Fruit fly (Drosophila melanogaster) whole organism, embryonic: ENCODE measurements around the gene CG7806.
A peak's percentile ranks its signal among the peaks of the same experiment; 100 is the strongest.

Experiments
- BEAF-32 ChIP-seq: fragments of 200-800 bp; sonication (Bioruptor generic); optimal IDR thresholded peaks from 3 replicates; lab custom pipeline; 2017; ENCODE audit warnings: missing biosample characterization, missing genetic modification characterization, mild to moderate bottlenecking, moderate library complexity, missing genetic modification reagents
- Bdp1 ChIP-seq: fragments of 200-800 bp; sonication (Bioruptor generic); optimal IDR thresholded peaks from 3 replicates; lab custom pipeline; 2016; ENCODE audit warnings: missing biosample characterization, missing genetic modification characterization
- Bgb ChIP-seq: fragments of 200-800 bp; sonication (Bioruptor generic); IDR thresholded peaks from 2 replicates; pipeline ENCODE4 v1.3.6; 2022; ENCODE audit warnings: missing biosample characterization, missing genetic modification characterization; ENCODE audit not compliant: partially characterized antibody
- CG1024 ChIP-seq: fragments of 200-800 bp; sonication (Bioruptor generic); IDR thresholded peaks from 2 replicates; pipeline ENCODE4 v1.3.6; 2022; ENCODE audit warnings: missing biosample characterization, missing genetic modification characterization
- CG10543 ChIP-seq: fragments of 200-800 bp; sonication (Bioruptor generic); optimal IDR thresholded peaks from 3 replicates; lab custom pipeline; 2017; ENCODE audit warnings: missing biosample characterization, mild to moderate bottlenecking, missing genetic modification characterization, moderate library complexity
- CG10979 ChIP-seq: fragments of 200-800 bp; sonication (Bioruptor generic); optimal IDR thresholded peaks from 2 replicates; lab custom pipeline; 2018; ENCODE audit warnings: missing biosample characterization, mild to moderate bottlenecking, missing genetic modification characterization, moderate library complexity
- CG11093 ChIP-seq: fragments of 200-800 bp; sonication (Bioruptor generic); IDR thresholded peaks from 3 replicates; pipeline ENCODE4 v1.3.6; 2022; ENCODE audit warnings: missing biosample characterization, missing genetic modification characterization
- CG11456 ChIP-seq: fragments of 200-800 bp; sonication (Bioruptor generic); IDR thresholded peaks from 3 replicates; pipeline ENCODE4 v1.3.6; 2022; ENCODE audit warnings: missing biosample characterization, missing genetic modification characterization
- CG11504 ChIP-seq: fragments of 200-800 bp; sonication (Bioruptor generic); optimal IDR thresholded peaks from 3 replicates; lab custom pipeline; 2019; ENCODE audit warnings: missing biosample characterization, mild to moderate bottlenecking, missing genetic modification characterization, moderate library complexity
- CG11696 ChIP-seq: fragments of 200-800 bp; sonication (Bioruptor generic); IDR thresholded peaks from 2 replicates; pipeline ENCODE4 v1.3.6; 2022; ENCODE audit warnings: missing biosample characterization, missing genetic modification characterization
- CG12071 ChIP-seq: fragments of 200-800 bp; sonication (Bioruptor generic); optimal IDR thresholded peaks from 3 replicates; lab custom pipeline; 2018; ENCODE audit warnings: missing biosample characterization, mild to moderate bottlenecking, missing genetic modification characterization
- CG13123 ChIP-seq: fragments of 200-800 bp; sonication (Bioruptor generic); optimal IDR thresholded peaks from 2 replicates; lab custom pipeline; 2016; ENCODE audit warnings: missing biosample characterization, missing genetic modification characterization
- CG15073 ChIP-seq: fragments of 200-800 bp; sonication (Bioruptor generic); optimal IDR thresholded peaks from 2 replicates; lab custom pipeline; 2016; ENCODE audit warnings: missing biosample characterization, missing genetic modification characterization
- CG17802 ChIP-seq: fragments of 200-800 bp; sonication (Bioruptor generic); optimal IDR thresholded peaks from 2 replicates; lab custom pipeline; 2018; ENCODE audit warnings: missing biosample characterization, mild to moderate bottlenecking, missing genetic modification characterization, moderate library complexity
- CG1832 ChIP-seq: fragments of 200-800 bp; sonication (Bioruptor generic); optimal IDR thresholded peaks from 2 replicates; lab custom pipeline; 2017; ENCODE audit warnings: missing biosample characterization, mild to moderate bottlenecking, missing genetic modification characterization, inconsistent platforms
- CG30431 ChIP-seq: fragments of 200-800 bp; sonication (Bioruptor generic); optimal IDR thresholded peaks from 2 replicates; lab custom pipeline; 2017; ENCODE audit warnings: missing biosample characterization, missing genetic modification characterization
- CG31365 ChIP-seq: fragments of 200-800 bp; sonication (Bioruptor generic); optimal IDR thresholded peaks from 2 replicates; lab custom pipeline; 2018; ENCODE audit warnings: missing biosample characterization, mild to moderate bottlenecking, missing genetic modification characterization
- CG32532 ChIP-seq: fragments of 200-800 bp; sonication (Bioruptor generic); IDR thresholded peaks from 2 replicates; pipeline ENCODE4 v1.3.6; 2022; ENCODE audit warnings: missing biosample characterization, missing genetic modification characterization
- CG3847 ChIP-seq: fragments of 200-800 bp; sonication (Bioruptor generic); IDR thresholded peaks from 2 replicates; pipeline ENCODE4 v1.3.6; 2022; ENCODE audit warnings: missing biosample characterization, missing genetic modification characterization
- CG4707 ChIP-seq: fragments of 200-800 bp; sonication (Bioruptor generic); optimal IDR thresholded peaks from 2 replicates; lab custom pipeline; 2018; ENCODE audit warnings: missing biosample characterization, mild to moderate bottlenecking, missing genetic modification characterization, moderate library complexity
- CG9609 ChIP-seq: fragments of 200-800 bp; sonication (Bioruptor generic); optimal IDR thresholded peaks from 3 replicates; lab custom pipeline; 2016; ENCODE audit warnings: missing biosample characterization, missing genetic modification characterization
- CTCF ChIP-seq: fragments of 200-800 bp; sonication (Bioruptor generic); optimal IDR thresholded peaks from 2 replicates; lab custom pipeline; 2017; ENCODE audit warnings: missing biosample characterization, mild to moderate bottlenecking, missing genetic modification characterization, moderate library complexity
- D ChIP-seq, 2 experiments: fragments of 200-800 bp in 1 of 2; fragments of >200 bp in 1 of 2; sonication (Bioruptor generic) in 1 of 2; optimal IDR thresholded peaks; 2 replicates in 1 of 2; 3 replicates in 1 of 2; lab custom pipeline; 2017; ENCODE audit warnings: mild to moderate bottlenecking in 1 of 2, missing biosample characterization in 1 of 2, missing genetic modification characterization in 1 of 2, missing genetic modification reagents in 1 of 2
- Deaf1 ChIP-seq: fragments of 200-800 bp; optimal IDR thresholded peaks from 3 replicates; lab custom pipeline; 2019; ENCODE audit warnings: missing biosample characterization, mild to moderate bottlenecking, missing genetic modification characterization, moderate library complexity
- E2f1 ChIP-seq: fragments of 200-800 bp; sonication (Bioruptor generic); IDR thresholded peaks from 2 replicates; pipeline ENCODE4 v1.3.6; 2022; ENCODE audit warnings: missing biosample characterization, missing genetic modification characterization
- Ets65A ChIP-seq: fragments of 200-800 bp; sonication (Bioruptor generic); peaks from one replicate; lab custom pipeline; 2016; ENCODE audit warnings: missing biosample characterization, missing genetic modification characterization
- Hey ChIP-seq: fragments of 200-800 bp; sonication (Bioruptor generic); optimal IDR thresholded peaks from 3 replicates; lab custom pipeline; 2018; ENCODE audit warnings: missing biosample characterization, mild to moderate bottlenecking, missing genetic modification characterization
- Hr3 ChIP-seq: fragments of 200-800 bp; sonication (Bioruptor generic); optimal IDR thresholded peaks from 3 replicates; lab custom pipeline; 2016; ENCODE audit warnings: missing biosample characterization, missing genetic modification characterization
- Med ChIP-seq: fragments of 200-800 bp; sonication (Bioruptor generic); peaks from one replicate; lab custom pipeline; 2016; ENCODE audit warnings: missing biosample characterization, missing genetic modification characterization, mild to moderate bottlenecking, inconsistent platforms, moderate library complexity
- Sin3A ChIP-seq: fragments of >200 bp; optimal IDR thresholded peaks from 2 replicates; lab custom pipeline; 2018
- Xrp1 ChIP-seq: fragments of 200-800 bp; sonication (Bioruptor generic); IDR thresholded peaks from 2 replicates; pipeline ENCODE4 v1.3.6; 2022; ENCODE audit warnings: missing biosample characterization, missing genetic modification characterization
- ap ChIP-seq: fragments of 200-800 bp; sonication (Bioruptor generic); IDR thresholded peaks from 2 replicates; pipeline ENCODE4 v1.3.6; 2022; ENCODE audit warnings: missing biosample characterization, missing genetic modification characterization
- bbx ChIP-seq: fragments of 200-800 bp; sonication (Bioruptor generic); IDR thresholded peaks from 2 replicates; pipeline ENCODE4 v1.3.6; 2022; ENCODE audit warnings: missing biosample characterization, missing genetic modification characterization; ENCODE audit not compliant: partially characterized antibody
- chif ChIP-seq, 2 experiments: fragments of 200-800 bp; sonication (Bioruptor generic); optimal IDR thresholded peaks; 3 replicates each; lab custom pipeline; 2016; ENCODE audit warnings: missing biosample characterization in 2 of 2, missing genetic modification characterization in 2 of 2
- crc ChIP-seq: fragments of 200-800 bp; sonication (Bioruptor generic); optimal IDR thresholded peaks from 2 replicates; lab custom pipeline; 2016; ENCODE audit warnings: missing biosample characterization, missing genetic modification characterization
- cwo ChIP-seq: fragments of 200-800 bp; sonication (Bioruptor generic); optimal IDR thresholded peaks from 3 replicates; lab custom pipeline; 2017; ENCODE audit warnings: missing biosample characterization, missing genetic modification characterization, mild to moderate bottlenecking, moderate library complexity, missing genetic modification reagents
- dm ChIP-seq: fragments of 200-800 bp; sonication (Bioruptor generic); optimal IDR thresholded peaks from 3 replicates; lab custom pipeline; 2016; ENCODE audit warnings: missing biosample characterization, missing genetic modification characterization
- emc ChIP-seq: fragments of 200-800 bp; sonication (Bioruptor generic); optimal IDR thresholded peaks from 2 replicates; lab custom pipeline; 2016; ENCODE audit warnings: missing biosample characterization, missing genetic modification characterization
- ems ChIP-seq: fragments of 200-800 bp; sonication (Bioruptor generic); optimal IDR thresholded peaks from 3 replicates; lab custom pipeline; 2016; ENCODE audit warnings: missing biosample characterization, missing genetic modification characterization
- fu2 ChIP-seq: fragments of 200-800 bp; sonication (Bioruptor generic); optimal IDR thresholded peaks from 2 replicates; lab custom pipeline; 2016; ENCODE audit warnings: missing biosample characterization, missing genetic modification characterization
- gfzf ChIP-seq: fragments of 200-800 bp; sonication (Bioruptor generic); optimal IDR thresholded peaks from 2 replicates; lab custom pipeline; 2016; ENCODE audit warnings: missing biosample characterization, mild to moderate bottlenecking, missing genetic modification characterization, moderate library complexity
- gt ChIP-seq: fragments of 200-800 bp; sonication (Bioruptor generic); IDR thresholded peaks from 2 replicates; pipeline ENCODE4 v1.3.6; 2022; ENCODE audit warnings: missing biosample characterization, missing genetic modification characterization
- hkb ChIP-seq, 2 experiments: fragments of 200-800 bp in 1 of 2; fragments of >200 bp in 1 of 2; sonication (Bioruptor generic) in 1 of 2; IDR thresholded peaks in 1 of 2; optimal IDR thresholded peaks in 1 of 2; 2 replicates each; pipeline versions ENCODE4 v1.3.6 to Lab custom; 2017 to 2022; ENCODE audit warnings: missing biosample characterization in 1 of 2, missing genetic modification characterization in 1 of 2
- mld ChIP-seq: fragments of 200-800 bp; sonication (Bioruptor generic); IDR thresholded peaks from 3 replicates; pipeline ENCODE4 v1.3.6; 2022; ENCODE audit warnings: missing biosample characterization, missing genetic modification characterization; ENCODE audit not compliant: partially characterized antibody
- oc ChIP-seq: fragments of 200-800 bp; sonication (Bioruptor generic); optimal IDR thresholded peaks from 2 replicates; lab custom pipeline; 2018; ENCODE audit warnings: missing biosample characterization, mild to moderate bottlenecking, missing genetic modification characterization, moderate library complexity
- odd ChIP-seq: fragments of 200-800 bp; sonication (Bioruptor generic); optimal IDR thresholded peaks from 2 replicates; lab custom pipeline; 2017; ENCODE audit warnings: missing biosample characterization, mild to moderate bottlenecking, missing genetic modification characterization
- pros ChIP-seq: fragments of 200-800 bp; sonication (Bioruptor generic); optimal IDR thresholded peaks from 3 replicates; lab custom pipeline; 2019; ENCODE audit warnings: missing biosample characterization, mild to moderate bottlenecking, missing genetic modification characterization, moderate library complexity
- sc ChIP-seq, 3 experiments: fragments of >200 bp in 2 of 3; fragments of 200-800 bp in 1 of 3; sonication (Bioruptor generic) in 1 of 3; optimal IDR thresholded peaks; 2 replicates in 2 of 3; 3 replicates in 1 of 3; lab custom pipeline; 2017; ENCODE audit warnings: mild to moderate bottlenecking in 1 of 3, missing biosample characterization in 1 of 3, missing genetic modification characterization in 1 of 3, missing genetic modification reagents in 1 of 3
- schlank ChIP-seq: fragments of 200-800 bp; sonication (Bioruptor generic); optimal IDR thresholded peaks from 2 replicates; lab custom pipeline; 2018; ENCODE audit warnings: missing biosample characterization, mild to moderate bottlenecking, missing genetic modification characterization
- tna ChIP-seq: fragments of 200-800 bp; sonication (Bioruptor generic); IDR thresholded peaks from 2 replicates; pipeline ENCODE4 v1.3.6; 2022; ENCODE audit warnings: missing biosample characterization, missing genetic modification characterization; ENCODE audit not compliant: partially characterized antibody

The CG7806 gene

dm6 chr2L:8266145-8266544, 45.1 kb upstream of the CG7806 start (continued):
- TF ChIP-seq CG3847 (GFP tag; lab: Robert Waterston, UW): peak; percentile 37; the same call in 1 of the 2 replicates
- no peak for TF ChIP-seq CG31365 (tag; lab: Kevin White, UChicago)
- no peak for TF ChIP-seq CG11456 (GFP tag; lab: Robert Waterston, UW)
- no peak for TF ChIP-seq CG17802 (tag; lab: Kevin White, UChicago)
- peak; percentile 60 for TF ChIP-seq odd (GFP tag; lab: Kevin White, UChicago)
- no peak for TF ChIP-seq CG1832
- peak; percentile 42 for TF ChIP-seq cwo
- no peak for TF ChIP-seq Bdp1 (GFP tag; lab: Kevin White, UChicago)
- no peak for TF ChIP-seq BEAF-32 (GFP tag; lab: Kevin White, UChicago)
- TF ChIP-seq CG10979: peak; percentile 51
- no peak for TF ChIP-seq hkb (optimal IDR thresholded peaks at IDR 0.05; lab: Kevin White, UChicago)
- peak; percentile 72 for TF ChIP-seq hkb (GFP tag; IDR thresholded peaks at IDR 0.05; lab: Robert Waterston, UW)
- no peak for TF ChIP-seq CG11093 (GFP tag; lab: Robert Waterston, UW)
- no peak for TF ChIP-seq ap (GFP tag; lab: Robert Waterston, UW)
- peak; percentile 9 for TF ChIP-seq oc (tag; lab: Kevin White, UChicago)
- peak; percentile 80 for TF ChIP-seq Ets65A
- TF ChIP-seq Hey: no peak
- no peak for TF ChIP-seq schlank (tag; lab: Kevin White, UChicago)
- TF ChIP-seq Sin3A: no peak
- no peak for TF ChIP-seq Deaf1 (tag; lab: Kevin White, UChicago)
- no peak for TF ChIP-seq CG12071 (GFP tag; lab: Kevin White, UChicago)
- no peak for TF ChIP-seq CTCF (GFP tag; lab: Kevin White, UChicago)
- no peak for TF ChIP-seq mld (GFP tag; lab: Robert Waterston, UW)
- no peak for TF ChIP-seq dm (GFP tag; lab: Kevin White, UChicago)
- TF ChIP-seq gfzf (GFP tag; lab: Kevin White, UChicago): no peak
- no peak for TF ChIP-seq Bgb (GFP tag; lab: Robert Waterston, UW)
- peak; percentile 47; the same call in 1 of the 2 replicates for TF ChIP-seq Xrp1 (GFP tag; lab: Robert Waterston, UW)
- TF ChIP-seq chif (GFP tag; optimal IDR thresholded peaks at IDR 0.05; lab: Kevin White, UChicago): no peak
- TF ChIP-seq E2f1 (GFP tag; lab: Robert Waterston, UW): peak; percentile 58; the same call in 1 of the 2 replicates
- TF ChIP-seq Hr3 (GFP tag; lab: Kevin White, UChicago): peak; percentile 36
- no peak for TF ChIP-seq CG1024 (GFP tag; lab: Robert Waterston, UW)
- TF ChIP-seq bbx: no peak
- no peak for TF ChIP-seq crc (GFP tag; lab: Kevin White, UChicago)
- no peak for TF ChIP-seq ems (GFP tag; lab: Kevin White, UChicago)
- TF ChIP-seq emc (GFP tag; lab: Kevin White, UChicago): no peak
- no peak for TF ChIP-seq gt (GFP tag; lab: Robert Waterston, UW)
- TF ChIP-seq CG10543 (GFP tag; lab: Kevin White, UChicago): no peak
- TF ChIP-seq fu2 (GFP tag; lab: Kevin White, UChicago): no peak
- no peak for TF ChIP-seq CG15073 (GFP tag; lab: Kevin White, UChicago)
- no peak for TF ChIP-seq D (optimal IDR thresholded peaks at IDR 0.05; lab: Kevin White, UChicago)
- peak; percentile 40 for TF ChIP-seq D (GFP tag; optimal IDR thresholded peaks at IDR 0.05; lab: Kevin White, UChicago)
- no peak for TF ChIP-seq CG9609 (GFP tag; lab: Kevin White, UChicago)
- peak; percentile 72 for TF ChIP-seq CG11504
- no peak for TF ChIP-seq pros (GFP tag; lab: Kevin White, UChicago)
- peak; percentile 11; the same call in 1 of the 2 replicates for TF ChIP-seq CG32532
- TF ChIP-seq CG4707: no peak
- TF ChIP-seq CG30431 (GFP tag; lab: Kevin White, UChicago): no peak
- no peak for TF ChIP-seq CG13123 (GFP tag; lab: Kevin White, UChicago)
- no peak for TF ChIP-seq sc (optimal IDR thresholded peaks at IDR 0.05; lab: Kevin White, UChicago)
- TF ChIP-seq sc (GFP tag; optimal IDR thresholded peaks at IDR 0.05; lab: Kevin White, UChicago): no peak
- no peak for TF ChIP-seq tna (GFP tag; lab: Robert Waterston, UW)
- TF ChIP-seq CG11696 (GFP tag; lab: Robert Waterston, UW): 0 out of 2 replicates have a peak, but pooled peaks have one; percentile 22
- TF ChIP-seq Med (GFP tag; lab: Kevin White, UChicago): peak; percentile 51
